Worm (Caenorhabditis elegans) whole organism, L3 larva: ENCODE measurements around the gene F10D2.10.
A peak's percentile ranks its signal among the peaks of the same experiment; 100 is the strongest.

Source experiments
- R02D3.7 ChIP-seq: fragments of 150-350 bp; optimal IDR thresholded peaks from 2 replicates; lab custom pipeline; 2014; ENCODE audit warnings: missing biosample characterization, missing genetic modification characterization
- ZK546.5 ChIP-seq: sonication (generic microtip); optimal IDR thresholded peaks from 2 replicates; lab custom pipeline; 2017; ENCODE audit warnings: missing biosample characterization, missing genetic modification characterization
- aly-2 ChIP-seq: fragments of 150-350 bp; optimal IDR thresholded peaks from 2 replicates; lab custom pipeline; 2014; ENCODE audit warnings: missing biosample characterization, missing genetic modification characterization
- ama-1 ChIP-seq: fragments of 150-350 bp; optimal IDR thresholded peaks from 2 replicates; lab custom pipeline; 2018
- ceh-16 ChIP-seq: sonication (generic microtip); optimal IDR thresholded peaks from 2 replicates; lab custom pipeline; 2017; ENCODE audit warnings: missing biosample characterization, missing genetic modification characterization
- ceh-28 ChIP-seq: fragments of 150-350 bp; optimal IDR thresholded peaks from 2 replicates; lab custom pipeline; 2014; ENCODE audit warnings: missing biosample characterization, missing genetic modification reagents, missing genetic modification characterization
- ceh-82 ChIP-seq: fragments of 150-350 bp; optimal IDR thresholded peaks from 2 replicates; lab custom pipeline; 2014; ENCODE audit warnings: missing biosample characterization, missing genetic modification characterization
- ceh-9 ChIP-seq: sonication (generic microtip); optimal IDR thresholded peaks from 2 replicates; lab custom pipeline; 2018; ENCODE audit warnings: missing biosample characterization, missing genetic modification characterization
- daf-12 ChIP-seq: fragments of 150-350 bp; optimal IDR thresholded peaks from 2 replicates; lab custom pipeline; 2014; ENCODE audit warnings: missing biosample characterization, missing genetic modification reagents, missing genetic modification characterization
- egl-27 ChIP-seq: sonication (generic microtip); optimal IDR thresholded peaks from 4 replicates; lab custom pipeline; 2017; ENCODE audit warnings: missing biosample characterization, missing genetic modification reagents, missing genetic modification characterization
- egl-5 ChIP-seq: fragments of 150-350 bp; optimal IDR thresholded peaks from 2 replicates; lab custom pipeline; 2017; ENCODE audit warnings: missing biosample characterization, missing genetic modification reagents, missing genetic modification characterization, inconsistent platforms
- elt-1 ChIP-seq: fragments of 150-350 bp; optimal IDR thresholded peaks from 2 replicates; lab custom pipeline; 2014; ENCODE audit warnings: missing biosample characterization, missing genetic modification characterization
- elt-2 ChIP-seq: sonication (generic microtip); optimal IDR thresholded peaks from 2 replicates; lab custom pipeline; 2016; ENCODE audit warnings: missing genetic modification reagents, mild to moderate bottlenecking, missing genetic modification characterization, missing compliant biosample characterization
- elt-3 ChIP-seq, 3 experiments: fragments of 150-350 bp in 1 of 3; sonication (generic microtip) in 2 of 3; optimal IDR thresholded peaks; 2 replicates in 2 of 3; 4 replicates in 1 of 3; lab custom pipeline; 2014 to 2017; ENCODE audit warnings: missing biosample characterization in 3 of 3, missing genetic modification characterization in 3 of 3
- eor-1 ChIP-seq, 2 experiments: fragments of 150-350 bp; optimal IDR thresholded peaks; 2 replicates each; lab custom pipeline; 2014 to 2018; ENCODE audit warnings: missing biosample characterization in 2 of 2, missing genetic modification characterization in 2 of 2
- fkh-10 ChIP-seq: sonication (generic microtip); optimal IDR thresholded peaks from 2 replicates; lab custom pipeline; 2017; ENCODE audit warnings: missing biosample characterization, missing genetic modification reagents, missing genetic modification characterization
- hmg-11 ChIP-seq: sonication (generic microtip); optimal IDR thresholded peaks from 2 replicates; lab custom pipeline; 2016; ENCODE audit warnings: missing genetic modification characterization, missing compliant biosample characterization
- jun-1 ChIP-seq: fragments of 150-350 bp; optimal IDR thresholded peaks from 2 replicates; lab custom pipeline; 2014; ENCODE audit warnings: missing biosample characterization, missing genetic modification reagents, missing genetic modification characterization
- lin-15B ChIP-seq: fragments of 150-350 bp; optimal IDR thresholded peaks from 2 replicates; lab custom pipeline; 2014; ENCODE audit warnings: missing biosample characterization, missing genetic modification characterization
- lin-39 ChIP-seq: fragments of 150-350 bp; optimal IDR thresholded peaks from 2 replicates; lab custom pipeline; 2018; ENCODE audit warnings: missing biosample characterization, missing genetic modification reagents, missing genetic modification characterization
- lsy-12 ChIP-seq: sonication (generic microtip); optimal IDR thresholded peaks from 2 replicates; lab custom pipeline; 2016; ENCODE audit warnings: mild to moderate bottlenecking, missing genetic modification characterization, missing compliant biosample characterization
- mdl-1 ChIP-seq: fragments of 150-350 bp; optimal IDR thresholded peaks from 2 replicates; lab custom pipeline; 2014; ENCODE audit warnings: missing biosample characterization, missing genetic modification characterization
- mml-1 ChIP-seq: fragments of 150-350 bp; sonication (generic microtip); optimal IDR thresholded peaks from 3 replicates; lab custom pipeline; 2014; ENCODE audit warnings: missing biosample characterization, missing genetic modification characterization
- nfya-1 ChIP-seq: sonication (generic microtip); optimal IDR thresholded peaks from 2 replicates; lab custom pipeline; 2017; ENCODE audit warnings: missing genetic modification characterization, mild to moderate bottlenecking, missing compliant biosample characterization, antibody characterized with exemption, moderate library complexity; ENCODE audit not compliant: insufficient read depth
- nhr-12 ChIP-seq: fragments of 150-350 bp; optimal IDR thresholded peaks from 2 replicates; lab custom pipeline; 2014; ENCODE audit warnings: missing biosample characterization, missing genetic modification characterization
- nhr-23 ChIP-seq: fragments of 150-350 bp; optimal IDR thresholded peaks from 2 replicates; lab custom pipeline; 2014; ENCODE audit warnings: missing biosample characterization, missing genetic modification reagents, missing genetic modification characterization
- nhr-237 ChIP-seq: fragments of 150-350 bp; optimal IDR thresholded peaks from 2 replicates; lab custom pipeline; 2014; ENCODE audit warnings: missing biosample characterization, missing genetic modification characterization
- nhr-25 ChIP-seq: sonication (generic microtip); optimal IDR thresholded peaks from 2 replicates; lab custom pipeline; 2017; ENCODE audit warnings: missing biosample characterization, missing genetic modification characterization
- nhr-28 ChIP-seq: fragments of 150-350 bp; optimal IDR thresholded peaks from 2 replicates; lab custom pipeline; 2014; ENCODE audit warnings: missing biosample characterization, missing genetic modification characterization
- nhr-43 ChIP-seq: sonication (generic microtip); optimal IDR thresholded peaks from 2 replicates; lab custom pipeline; 2016; ENCODE audit warnings: mild to moderate bottlenecking, missing genetic modification characterization, missing compliant biosample characterization; ENCODE audit not compliant: poor library complexity, severe bottlenecking
- nhr-67 ChIP-seq: fragments of 150-350 bp; optimal IDR thresholded peaks from 2 replicates; lab custom pipeline; 2014; ENCODE audit warnings: missing biosample characterization, missing genetic modification characterization
- nhr-76 ChIP-seq: fragments of 150-350 bp; sonication (generic microtip); optimal IDR thresholded peaks from 5 replicates; lab custom pipeline; 2014; ENCODE audit warnings: missing biosample characterization, missing genetic modification characterization
- pha-4 ChIP-seq: fragments of 150-350 bp; optimal IDR thresholded peaks from 2 replicates; lab custom pipeline; 2014; ENCODE audit warnings: missing biosample characterization, missing genetic modification reagents, missing genetic modification characterization
- pqm-1 ChIP-seq: fragments of 150-350 bp; optimal IDR thresholded peaks from 2 replicates; lab custom pipeline; 2017; ENCODE audit warnings: missing biosample characterization, missing genetic modification characterization, inconsistent platforms
- sea-2 ChIP-seq: fragments of 150-350 bp; sonication (generic microtip); optimal IDR thresholded peaks from 4 replicates; lab custom pipeline; 2014; ENCODE audit warnings: missing biosample characterization, missing genetic modification reagents, missing genetic modification characterization
- skn-1 ChIP-seq: fragments of 150-350 bp; optimal IDR thresholded peaks from 2 replicates; lab custom pipeline; 2014; ENCODE audit warnings: missing biosample characterization, missing genetic modification characterization
- snpc-4 ChIP-seq: fragments of 150-350 bp; optimal IDR thresholded peaks from 2 replicates; lab custom pipeline; 2014; ENCODE audit warnings: missing biosample characterization, missing genetic modification characterization
- tbx-2 ChIP-seq: sonication (generic microtip); optimal IDR thresholded peaks from 2 replicates; lab custom pipeline; 2016; ENCODE audit warnings: mild to moderate bottlenecking, missing genetic modification characterization, missing compliant biosample characterization
- unc-62 ChIP-seq: fragments of 150-350 bp; sonication (generic microtip); optimal IDR thresholded peaks from 4 replicates; lab custom pipeline; 2014; ENCODE audit warnings: missing biosample characterization, missing genetic modification reagents, missing genetic modification characterization
- zag-1 ChIP-seq: fragments of 150-350 bp; optimal IDR thresholded peaks from 2 replicates; lab custom pipeline; 2014; ENCODE audit warnings: missing biosample characterization, missing genetic modification characterization

Gene F10D2.10

ce11 chrV:7156079-7156478, at the start of gene F10D2.10:
Gene F10D2.10, minus strand, starts transcription at chrV:7156179.
- no peak for TF ChIP-seq hmg-11 (tag; lab: Kevin White, UChicago)
- TF ChIP-seq nhr-28 (tag; lab: Kevin White, UChicago) = no peak
- TF ChIP-seq unc-62 (GFP tag; lab: Kevin White, UChicago) = no peak
- TF ChIP-seq nhr-43 = no peak
- TF ChIP-seq fkh-10 (GFP tag; lab: Kevin White, UChicago) = no peak
- no peak for TF ChIP-seq elt-3 (tag; optimal IDR thresholded peaks at IDR 0.05; lab: Kevin White, UChicago)
- no peak for TF ChIP-seq skn-1 (tag; lab: Kevin White, UChicago)
- TF ChIP-seq ceh-82 (tag; lab: Kevin White, UChicago) = no peak
- no peak for TF ChIP-seq nhr-237 (tag; lab: Kevin White, UChicago)
- no peak for TF ChIP-seq nhr-12
- no peak for TF ChIP-seq ceh-9 (tag; lab: Kevin White, UChicago)
- no peak for TF ChIP-seq daf-12 (tag; lab: Kevin White, UChicago)
- no peak for TF ChIP-seq pqm-1 (tag; lab: Kevin White, UChicago)
- TF ChIP-seq, all 47 proteins: peak for 0

DNA sequence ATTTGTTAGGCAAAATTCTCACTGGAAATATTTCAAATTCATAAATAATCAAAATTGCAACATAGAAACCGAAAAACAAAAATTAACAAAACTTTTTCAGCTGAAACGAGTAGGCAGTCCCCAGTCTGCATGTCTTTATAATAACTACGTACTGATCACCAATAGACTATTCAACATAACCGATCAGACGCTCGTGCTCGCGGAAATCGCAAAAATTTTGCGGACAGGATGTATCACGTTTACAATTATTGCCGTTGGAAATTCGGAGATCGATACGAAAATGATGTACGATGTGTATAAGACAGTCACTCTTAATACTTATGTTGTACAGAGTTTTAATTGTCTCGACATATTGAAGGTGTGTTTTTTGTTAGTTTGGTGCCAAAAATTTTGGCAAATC, 45.4 kb upstream of the F10D2.10 start:
- no peak for TF ChIP-seq nhr-25 (tag; lab: Kevin White, UChicago)
- TF ChIP-seq skn-1 (tag; lab: Kevin White, UChicago) = no peak
- TF ChIP-seq nhr-12 = no peak
- TF ChIP-seq egl-5 (tag; lab: Kevin White, UChicago) = no peak
- no peak for TF ChIP-seq nfya-1
- TF ChIP-seq fkh-10 (GFP tag; lab: Kevin White, UChicago) = no peak
- no peak for TF ChIP-seq hmg-11 (tag; lab: Kevin White, UChicago)
- TF ChIP-seq R02D3.7 = no peak
- no peak for TF ChIP-seq aly-2 (tag; lab: Kevin White, UChicago)
- no peak for TF ChIP-seq jun-1
- no peak for TF ChIP-seq ceh-9 (tag; lab: Kevin White, UChicago)
- no peak for TF ChIP-seq snpc-4 (tag; lab: Kevin White, UChicago)
- TF ChIP-seq nhr-67 (tag; lab: Kevin White, UChicago) = no peak
- no peak for TF ChIP-seq zag-1 (tag; lab: Kevin White, UChicago)
- TF ChIP-seq ceh-28 (tag; lab: Kevin White, UChicago) = no peak
- no peak for TF ChIP-seq egl-27
- TF ChIP-seq pqm-1 (tag; lab: Kevin White, UChicago) = no peak
- TF ChIP-seq nhr-76 = no peak
- no peak for TF ChIP-seq nhr-23 (tag; lab: Kevin White, UChicago)
- no peak for TF ChIP-seq mml-1

- TF ChIP-seq elt-1 = no peak
- no peak for TF ChIP-seq nhr-28 (tag; lab: Kevin White, UChicago)
- no peak for TF ChIP-seq nhr-76
- TF ChIP-seq ceh-9 (tag; lab: Kevin White, UChicago) = no peak
- TF ChIP-seq lin-39 (tag; lab: Kevin White, UChicago) = no peak
- TF ChIP-seq nhr-12 = no peak
- TF ChIP-seq unc-62 (GFP tag; lab: Kevin White, UChicago) = no peak
- no peak for TF ChIP-seq tbx-2 (tag; lab: Kevin White, UChicago)
- TF ChIP-seq skn-1 (tag; lab: Kevin White, UChicago) = no peak
- no peak for TF ChIP-seq R02D3.7
- TF ChIP-seq pqm-1 (tag; lab: Kevin White, UChicago) = no peak
- TF ChIP-seq aly-2 (tag; lab: Kevin White, UChicago) = no peak
- no peak for TF ChIP-seq daf-12 (tag; lab: Kevin White, UChicago)
- TF ChIP-seq lsy-12 = no peak
- TF ChIP-seq mdl-1 (tag; lab: Kevin White, UChicago) = no peak
- TF ChIP-seq nhr-25 (tag; lab: Kevin White, UChicago) = no peak
- TF ChIP-seq mml-1 = no peak
Measured at ce11 chrV:7199932-7200331, 44.0 kb upstream of the F10D2.10 start, which contains the start of gene F09G2.1. Gene F09G2.1, plus strand, starts transcription at chrV:7200232.

DNA sequence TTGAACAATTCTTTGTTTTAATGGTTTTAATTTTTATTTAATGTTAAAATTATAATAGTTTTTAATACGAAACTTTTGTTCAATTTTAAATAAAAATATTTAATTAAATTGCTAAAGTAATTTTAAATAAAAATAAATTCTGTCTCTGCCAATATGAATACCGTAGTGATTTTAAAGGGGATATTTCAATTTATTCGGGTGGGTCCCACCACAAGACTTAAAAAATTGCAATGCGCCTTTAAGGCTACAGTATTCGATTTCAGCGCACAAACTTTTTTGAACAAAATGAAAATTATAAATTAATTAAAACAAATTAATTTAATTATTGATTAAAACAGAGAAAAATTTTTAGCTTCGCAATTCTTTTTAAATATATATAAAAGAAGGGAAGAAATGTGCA, 43.1 kb upstream of the F10D2.10 start:
- TF ChIP-seq nhr-67 (tag; lab: Kevin White, UChicago) = no peak
- TF ChIP-seq R02D3.7 = no peak

DNA sequence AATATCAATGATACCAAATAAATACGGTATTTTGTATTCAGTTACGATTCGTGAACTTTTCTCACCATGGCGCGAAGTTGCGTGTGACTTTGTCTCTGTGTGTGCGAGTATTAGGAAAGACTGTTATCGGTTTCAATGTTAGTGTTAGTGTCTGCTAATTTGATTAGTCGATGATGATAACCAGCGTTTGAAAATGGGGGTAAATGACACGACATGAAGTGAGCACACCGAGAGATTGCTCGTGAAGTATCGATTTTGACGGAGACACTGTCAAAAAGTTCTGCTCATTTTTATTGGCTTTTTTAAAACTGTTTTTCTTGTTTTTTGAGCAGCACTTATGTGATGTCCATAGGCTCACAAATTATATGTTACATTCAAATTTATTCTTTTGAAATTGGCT, 42.4 kb upstream of the F10D2.10 start:
- peak; percentile 4 for TF ChIP-seq aly-2 (tag; lab: Kevin White, UChicago)
- no peak for TF ChIP-seq unc-62 (GFP tag; lab: Kevin White, UChicago)
- peak; percentile 85 for TF ChIP-seq elt-2
- no peak for TF ChIP-seq ceh-16 (tag; lab: Kevin White, UChicago)
- no peak for TF ChIP-seq sea-2 (GFP tag; lab: Kevin White, UChicago)
- no peak for TF ChIP-seq fkh-10 (GFP tag; lab: Kevin White, UChicago)
- no peak for TF ChIP-seq snpc-4 (tag; lab: Kevin White, UChicago)
- TF ChIP-seq mdl-1 (tag; lab: Kevin White, UChicago) = no peak
- no peak for TF ChIP-seq eor-1 (tag; optimal IDR thresholded peaks at IDR 0.05; lab: Kevin White, UChicago)
- TF ChIP-seq egl-27 = no peak
- TF ChIP-seq nhr-76 = no peak
- TF ChIP-seq pqm-1 (tag; lab: Kevin White, UChicago) = peak; percentile 58
- peak; percentile 91 for TF ChIP-seq ama-1 (lab: Kevin White, UChicago)
- no peak for TF ChIP-seq ceh-9 (tag; lab: Kevin White, UChicago)
- TF ChIP-seq nhr-28 (tag; lab: Kevin White, UChicago) = no peak
- no peak for TF ChIP-seq R02D3.7
- TF ChIP-seq lin-15B (tag; lab: Kevin White, UChicago) = no peak
- TF ChIP-seq egl-5 (tag; lab: Kevin White, UChicago) = no peak
- TF ChIP-seq nhr-23 (tag; lab: Kevin White, UChicago) = peak; percentile 5
- TF ChIP-seq nhr-43 = peak; percentile 19
- peak; percentile 18 for TF ChIP-seq skn-1 (tag; lab: Kevin White, UChicago)
- TF ChIP-seq pha-4 = peak; percentile 52
- TF ChIP-seq nfya-1 = no peak
- no peak for TF ChIP-seq ZK546.5 (tag; lab: Kevin White, UChicago)
- peak; percentile 24 for TF ChIP-seq jun-1
